Worm (Caenorhabditis elegans) whole organism, L2 larva: ENCODE measurements around the gene ZK1010.5.

ENCODE experiments used
- C34F6.9 ChIP-seq: fragments of 150-350 bp; optimal IDR thresholded peaks from 2 replicates; lab custom pipeline; 2014; ENCODE audit warnings: missing biosample characterization, missing genetic modification characterization
- R02D3.7 ChIP-seq: fragments of 150-350 bp; optimal IDR thresholded peaks from 2 replicates; lab custom pipeline; 2014; ENCODE audit warnings: missing biosample characterization, missing genetic modification characterization
- Y55F3AM.14 ChIP-seq: fragments of 200-800 bp; sonication (Bioruptor generic); optimal IDR thresholded peaks from 2 replicates; lab custom pipeline; 2018; ENCODE audit warnings: mild to moderate bottlenecking, missing genetic modification characterization, missing compliant biosample characterization
- ama-1 ChIP-seq: fragments of 150-350 bp; optimal IDR thresholded peaks from 2 replicates; lab custom pipeline; 2018; ENCODE audit warnings: inconsistent platforms
- ceh-82 ChIP-seq: fragments of 150-350 bp; optimal IDR thresholded peaks from 2 replicates; lab custom pipeline; 2014; ENCODE audit warnings: missing biosample characterization, missing genetic modification characterization
- fos-1 ChIP-seq: fragments of 150-350 bp; optimal IDR thresholded peaks from 2 replicates; lab custom pipeline; 2014; ENCODE audit warnings: missing biosample characterization, missing genetic modification characterization
- lin-13 ChIP-seq: fragments of 150-350 bp; optimal IDR thresholded peaks from 2 replicates; lab custom pipeline; 2014; ENCODE audit warnings: missing biosample characterization, missing genetic modification reagents, missing genetic modification characterization
- mbf-1 ChIP-seq: sonication (generic microtip); optimal IDR thresholded peaks from 2 replicates; lab custom pipeline; 2017; ENCODE audit warnings: missing biosample characterization, missing genetic modification characterization
- nhr-129 ChIP-seq: fragments of 150-350 bp; optimal IDR thresholded peaks from 2 replicates; lab custom pipeline; 2014; ENCODE audit warnings: missing biosample characterization, missing genetic modification characterization
- nhr-23 ChIP-seq: fragments of 150-350 bp; optimal IDR thresholded peaks from 2 replicates; lab custom pipeline; 2014; ENCODE audit warnings: missing biosample characterization, missing genetic modification reagents, missing genetic modification characterization
- nhr-25 ChIP-seq: fragments of 150-350 bp; sonication (generic microtip); optimal IDR thresholded peaks from 3 replicates; lab custom pipeline; 2014; ENCODE audit warnings: missing biosample characterization, missing genetic modification characterization
- nhr-6 ChIP-seq: fragments of 150-350 bp; optimal IDR thresholded peaks from 2 replicates; lab custom pipeline; 2014; ENCODE audit warnings: missing biosample characterization, missing genetic modification characterization
- nhr-77 ChIP-seq: fragments of 150-350 bp; optimal IDR thresholded peaks from 2 replicates; lab custom pipeline; 2014; ENCODE audit warnings: missing biosample characterization, missing genetic modification characterization
- sma-3 ChIP-seq: sonication (generic microtip); optimal IDR thresholded peaks from 2 replicates; lab custom pipeline; 2016; ENCODE audit warnings: missing genetic modification reagents, missing genetic modification characterization, missing compliant biosample characterization
- unc-55 ChIP-seq: fragments of 150-350 bp; sonication (generic microtip); optimal IDR thresholded peaks from 3 replicates; lab custom pipeline; 2014; ENCODE audit warnings: missing biosample characterization, missing genetic modification reagents, missing genetic modification characterization

ZK1010.5 gene

ce11 chrIII:12942307-12942706 is 45.0 kb downstream of the ZK1010.5 start, which contains the start of gene unc-25 (continued):
- TF ChIP-seq R02D3.7 (no peak), fos-1 (tag; lab: Kevin White, UChicago) (no peak), nhr-129 (tag; lab: Kevin White, UChicago) (no peak), ceh-82 (tag; lab: Kevin White, UChicago) (no peak), nhr-77 (tag; lab: Kevin White, UChicago) (no peak), nhr-25 (no peak), ama-1 (lab: Kevin White, UChicago) (no peak), mbf-1 (tag; lab: Kevin White, UChicago) (no peak), Y55F3AM.14 (peak; percentile 73), unc-55 (GFP tag; lab: Kevin White, UChicago) (peak; percentile 57), sma-3 (GFP tag; lab: Kevin White, UChicago) (no peak), C34F6.9 (no peak), nhr-6 (no peak), nhr-23 (tag; lab: Kevin White, UChicago) (no peak), lin-13 (GFP tag; lab: Kevin White, UChicago) (no peak)
